Worm (Caenorhabditis elegans): Measurements from ENCODE around the gene T05A8.3.

DNA sequence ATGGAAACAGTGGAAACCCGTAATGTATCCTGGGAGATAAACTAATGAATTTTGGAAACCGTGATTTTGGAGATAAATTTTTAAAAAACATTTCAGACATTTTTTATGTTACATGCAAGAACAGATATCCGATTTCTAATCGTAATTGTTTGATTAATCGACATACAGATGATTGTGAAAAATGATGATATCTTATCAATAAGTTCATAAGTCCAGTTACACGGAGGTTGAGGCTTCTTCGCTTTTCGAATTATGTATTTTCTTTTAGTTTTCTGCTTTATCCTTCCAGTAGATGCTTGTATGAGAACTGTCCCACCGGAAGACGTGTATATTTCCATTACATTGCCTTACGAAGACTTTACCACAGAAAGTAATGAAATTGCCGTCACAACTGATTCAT, 51.6 kb downstream of the T05A8.3 start, which contains the start of gene F22E5.22:
- no peak for TF ChIP-seq ama-1 (optimal IDR thresholded peaks at IDR 0.05)
- TF ChIP-seq hmbx-1 (tag; optimal IDR thresholded peaks at IDR 0.05) = no peak
- TF ChIP-seq F13C5.2 (tag; optimal IDR thresholded peaks at IDR 0.05) = no peak
- TF ChIP-seq pes-1 (GFP tag; IDR thresholded peaks at IDR 0.05) = no peak
- TF ChIP-seq ceh-36 (tag; optimal IDR thresholded peaks at IDR 0.05) = no peak
- no peak for TF ChIP-seq ceh-13 (GFP tag; optimal IDR thresholded peaks at IDR 0.05)
- TF ChIP-seq hnd-1 (tag; optimal IDR thresholded peaks at IDR 0.05) = no peak
